Fruit fly (Drosophila melanogaster): ENCODE measurements around the gene isoQC.

DNA sequence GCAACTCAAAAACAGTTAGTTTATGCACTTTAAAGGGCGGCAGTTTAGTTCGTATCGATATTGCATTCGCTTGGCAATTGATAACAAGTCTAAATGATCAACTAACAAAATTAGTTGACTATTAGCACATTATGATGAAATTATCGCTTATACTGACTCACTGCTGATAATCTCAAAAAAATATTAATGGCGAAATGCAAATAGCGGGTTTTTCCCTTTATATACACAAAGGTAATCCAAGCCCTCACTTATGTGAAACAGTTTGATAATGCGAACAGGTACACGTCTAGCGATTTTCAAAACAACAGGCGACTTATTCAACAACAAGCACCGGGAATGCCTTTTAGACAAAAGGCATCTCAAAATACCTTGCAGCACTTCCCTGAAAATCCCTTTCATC is 39.8 kb downstream of the isoQC start:
- TF ChIP-seq CG8119 (GFP tag; IDR thresholded peaks at IDR 0.05), result no peak
- TF ChIP-seq Hr4 (GFP tag; optimal IDR thresholded peaks at IDR 0.05), result no peak
- no peak for TF ChIP-seq Hr38 (GFP tag; optimal IDR thresholded peaks at IDR 0.05)
- TF ChIP-seq CG11762 (GFP tag; optimal IDR thresholded peaks at IDR 0.05; ENCODE audit: insufficient read depth), result no peak
- no peak for TF ChIP-seq CG32006 (GFP tag; optimal IDR thresholded peaks at IDR 0.05)
